Worm (Caenorhabditis elegans) whole organism, L2 larva: ENCODE measurements around the gene F10C5.3.

ENCODE experiments used
- dmd-4 ChIP-seq: sonication (generic microtip); optimal IDR thresholded peaks from 2 replicates; lab custom pipeline; 2017; ENCODE audit warnings: missing biosample characterization, missing genetic modification characterization
- elt-1 ChIP-seq: fragments of 150-350 bp; optimal IDR thresholded peaks from 2 replicates; lab custom pipeline; 2014; ENCODE audit warnings: missing biosample characterization, missing genetic modification characterization
- mdl-1 ChIP-seq, 2 experiments: fragments of 150-350 bp in 1 of 2; sonication (generic microtip) in 1 of 2; optimal IDR thresholded peaks; 2 replicates each; lab custom pipeline; 2017; ENCODE audit warnings: missing biosample characterization in 2 of 2, missing genetic modification characterization in 2 of 2
- nhr-237 ChIP-seq: fragments of 150-350 bp; optimal IDR thresholded peaks from 2 replicates; lab custom pipeline; 2014; ENCODE audit warnings: missing biosample characterization, missing genetic modification characterization
- unc-39 ChIP-seq: fragments of 150-350 bp; optimal IDR thresholded peaks from 2 replicates; lab custom pipeline; 2014; ENCODE audit warnings: missing biosample characterization, missing genetic modification characterization

ce11 chrIII:444101-444500 lies 39.6 kb upstream of the F10C5.3 start, which contains the start of gene Y55B1BR.8:
- TF ChIP-seq unc-39 (tag; lab: Kevin White, UChicago), result no peak
- TF ChIP-seq nhr-237, result no peak
- no peak for TF ChIP-seq mdl-1 (tag; optimal IDR thresholded peaks at IDR 0.05; lab: Kevin White, UChicago)
- no peak for TF ChIP-seq elt-1
- no peak for TF ChIP-seq dmd-4
